Worm (Caenorhabditis elegans) whole organism, late embryonic: Measurements from ENCODE around the gene clec-42.

Source experiments
- C08G9.2 ChIP-seq: sonication (generic microtip); optimal IDR thresholded peaks from 2 replicates; lab custom pipeline; 2016; ENCODE audit warnings: mild to moderate bottlenecking, missing genetic modification characterization, moderate library complexity, missing compliant biosample characterization
- C38D4.7 ChIP-seq: fragments of 200-800 bp; sonication (Bioruptor generic); optimal IDR thresholded peaks from 2 replicates; lab custom pipeline; 2018; ENCODE audit warnings: mild to moderate bottlenecking, missing genetic modification characterization, moderate library complexity, missing compliant biosample characterization
- K02D7.2 ChIP-seq: sonication (generic microtip); optimal IDR thresholded peaks from 2 replicates; lab custom pipeline; 2017; ENCODE audit warnings: mild to moderate bottlenecking, missing genetic modification characterization, missing compliant biosample characterization
- K09A11.1 ChIP-seq: sonication (generic microtip); optimal IDR thresholded peaks from 2 replicates; lab custom pipeline; 2017; ENCODE audit warnings: antibody characterized with exemption, mild to moderate bottlenecking, missing genetic modification characterization, missing compliant biosample characterization; ENCODE audit not compliant: insufficient read depth
- T23F11.4 ChIP-seq: fragments of 200-800 bp; sonication (Bioruptor generic); optimal IDR thresholded peaks from 2 replicates; lab custom pipeline; 2018; ENCODE audit warnings: mild to moderate bottlenecking, missing genetic modification characterization, missing compliant biosample characterization
- Y22D7AL.16 ChIP-seq: sonication (generic microtip); optimal IDR thresholded peaks from 2 replicates; lab custom pipeline; 2016; ENCODE audit warnings: missing genetic modification characterization, missing compliant biosample characterization
- ahr-1 ChIP-seq: sonication (generic microtip); optimal IDR thresholded peaks from 2 replicates; lab custom pipeline; 2016; ENCODE audit warnings: missing genetic modification characterization, missing compliant biosample characterization
- ama-1 ChIP-seq: fragments of 150-350 bp; optimal IDR thresholded peaks from 2 replicates; lab custom pipeline; 2014
- ceh-30 ChIP-seq: fragments of 150-350 bp; optimal IDR thresholded peaks from 2 replicates; lab custom pipeline; 2014; ENCODE audit warnings: missing biosample characterization, missing genetic modification characterization
- ceh-45 ChIP-seq: fragments of 200-800 bp; sonication (Bioruptor generic); IDR thresholded peaks from 2 replicates; pipeline ENCODE4 v1.3.6; 2022; ENCODE audit warnings: missing genetic modification reagents, missing genetic modification characterization, missing compliant biosample characterization
- che-1 ChIP-seq: sonication (generic microtip); optimal IDR thresholded peaks from 2 replicates; lab custom pipeline; 2016; ENCODE audit warnings: mild to moderate bottlenecking, missing genetic modification characterization, missing compliant biosample characterization
- dmd-4 ChIP-seq: sonication (generic microtip); optimal IDR thresholded peaks from 2 replicates; lab custom pipeline; 2016; ENCODE audit warnings: borderline replicate concordance, missing genetic modification characterization, missing compliant biosample characterization
- dve-1 ChIP-seq: sonication (generic microtip); optimal IDR thresholded peaks from 2 replicates; lab custom pipeline; 2017; ENCODE audit warnings: antibody characterized with exemption, mild to moderate bottlenecking, missing genetic modification characterization, missing compliant biosample characterization
- elt-2 ChIP-seq: sonication (generic microtip); optimal IDR thresholded peaks from 2 replicates; lab custom pipeline; 2016; ENCODE audit warnings: missing genetic modification reagents, missing genetic modification characterization, missing compliant biosample characterization
- ets-4 ChIP-seq: sonication (generic microtip); optimal IDR thresholded peaks from 2 replicates; lab custom pipeline; 2016; ENCODE audit warnings: missing genetic modification characterization, missing compliant biosample characterization
- eyg-1 ChIP-seq: sonication (generic microtip); optimal IDR thresholded peaks from 2 replicates; lab custom pipeline; 2016; ENCODE audit warnings: missing genotype, missing genetic modification characterization, missing compliant biosample characterization
- fax-1 ChIP-seq: sonication (generic microtip); optimal IDR thresholded peaks from 2 replicates; lab custom pipeline; 2016; ENCODE audit warnings: missing genotype, missing genetic modification characterization, missing compliant biosample characterization
- fkh-6 ChIP-seq: sonication (generic microtip); optimal IDR thresholded peaks from 2 replicates; lab custom pipeline; 2016; ENCODE audit warnings: missing genetic modification characterization, missing compliant biosample characterization
- hlh-30 ChIP-seq: sonication (generic microtip); optimal IDR thresholded peaks from 2 replicates; lab custom pipeline; 2017; ENCODE audit warnings: antibody characterized with exemption, missing genetic modification characterization, missing compliant biosample characterization; ENCODE audit not compliant: insufficient read depth
- lin-11 ChIP-seq: fragments of 200-800 bp; sonication (Bioruptor generic); optimal IDR thresholded peaks from 2 replicates; lab custom pipeline; 2018; ENCODE audit warnings: mild to moderate bottlenecking, missing genetic modification characterization, missing compliant biosample characterization
- mec-3 ChIP-seq: sonication (generic microtip); optimal IDR thresholded peaks from 2 replicates; lab custom pipeline; 2016; ENCODE audit warnings: borderline replicate concordance, missing genetic modification characterization, missing compliant biosample characterization
- nhr-11 ChIP-seq: fragments of 150-350 bp; optimal IDR thresholded peaks from 2 replicates; lab custom pipeline; 2014; ENCODE audit warnings: missing biosample characterization, missing genetic modification characterization
- odd-2 ChIP-seq: sonication (generic microtip); optimal IDR thresholded peaks from 2 replicates; lab custom pipeline; 2017; ENCODE audit warnings: antibody characterized with exemption, mild to moderate bottlenecking, missing genetic modification characterization, missing compliant biosample characterization
- pax-1 ChIP-seq: fragments of 150-350 bp; optimal IDR thresholded peaks from 2 replicates; lab custom pipeline; 2014; ENCODE audit warnings: missing biosample characterization, missing genetic modification characterization
- pha-2 ChIP-seq: sonication (generic microtip); optimal IDR thresholded peaks from 2 replicates; lab custom pipeline; 2017; ENCODE audit warnings: mild to moderate bottlenecking, missing genetic modification characterization, missing compliant biosample characterization
- rnt-1 ChIP-seq: sonication (generic microtip); optimal IDR thresholded peaks from 2 replicates; lab custom pipeline; 2016; ENCODE audit warnings: missing genetic modification characterization, missing compliant biosample characterization
- sdc-2 ChIP-seq: sonication (generic microtip); optimal IDR thresholded peaks from 2 replicates; lab custom pipeline; 2016; ENCODE audit warnings: missing genotype, missing genetic modification characterization, missing compliant biosample characterization
- syd-9 ChIP-seq: sonication (generic microtip); optimal IDR thresholded peaks from 2 replicates; lab custom pipeline; 2016; ENCODE audit warnings: mild to moderate bottlenecking, missing genetic modification characterization, moderate library complexity, missing compliant biosample characterization
- tbx-7 ChIP-seq: sonication (generic microtip); optimal IDR thresholded peaks from 2 replicates; lab custom pipeline; 2016; ENCODE audit warnings: missing genotype, missing genetic modification characterization, missing compliant biosample characterization
- ttx-3 ChIP-seq: sonication (generic microtip); optimal IDR thresholded peaks from 2 replicates; lab custom pipeline; 2016; ENCODE audit warnings: missing genetic modification reagents, missing genetic modification characterization, missing compliant biosample characterization
- unc-3 ChIP-seq, 2 experiments: fragments of 200-800 bp in 1 of 2; sonication (Bioruptor generic) in 1 of 2; sonication (generic microtip) in 1 of 2; conservative IDR thresholded peaks in 1 of 2; optimal IDR thresholded peaks in 1 of 2; 2 replicates each; pipeline versions ENCODE4 v1.3.6 to Lab custom; 2016 to 2022; ENCODE audit warnings: missing compliant biosample characterization in 2 of 2, missing genetic modification characterization in 2 of 2, missing genetic modification reagents in 1 of 2
- unc-42 ChIP-seq: sonication (generic microtip); optimal IDR thresholded peaks from 2 replicates; lab custom pipeline; 2016; ENCODE audit warnings: missing genotype, missing genetic modification characterization, missing compliant biosample characterization
- unc-86 ChIP-seq: sonication (generic microtip); optimal IDR thresholded peaks from 2 replicates; lab custom pipeline; 2016; ENCODE audit warnings: missing genetic modification characterization, missing compliant biosample characterization
- ztf-16 ChIP-seq: sonication (generic microtip); optimal IDR thresholded peaks from 2 replicates; lab custom pipeline; 2017; ENCODE audit warnings: missing genetic modification characterization, missing compliant biosample characterization

Gene clec-42

DNA sequence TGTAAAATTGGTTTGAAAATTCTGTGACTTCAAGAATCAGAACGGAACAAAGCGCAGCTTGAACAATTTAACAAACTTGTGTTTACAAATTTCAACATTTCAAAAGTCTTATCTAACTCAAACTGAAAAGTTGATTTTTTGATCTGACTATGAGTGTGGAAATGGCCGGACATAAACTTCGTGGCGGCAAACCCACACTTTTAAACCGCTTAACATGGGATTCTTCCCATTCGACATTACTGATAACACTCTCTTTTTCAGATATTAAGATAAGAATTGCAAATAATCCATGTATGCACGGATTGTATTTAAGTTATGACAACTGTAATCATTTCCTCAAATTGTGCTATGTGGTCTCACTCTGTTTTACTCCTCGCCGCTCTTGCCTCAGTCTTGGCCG lies at the start of gene clec-42:
Gene clec-42, plus strand, starts transcription at position 285 of the 400 bp plus-strand sequence.
- TF ChIP-seq che-1 (tag; lab: Kevin White, UChicago), result no peak
- TF ChIP-seq nhr-11 (tag; lab: Kevin White, UChicago), result no peak
- TF ChIP-seq odd-2 (tag; lab: Kevin White, UChicago), result no peak
- TF ChIP-seq T23F11.4 (GFP tag; lab: Kevin White, UChicago), result no peak
- TF ChIP-seq pha-2 (tag; lab: Kevin White, UChicago), result no peak
- TF ChIP-seq dmd-4, result no peak
- TF ChIP-seq pax-1 (tag; lab: Kevin White, UChicago), result no peak
- no peak for TF ChIP-seq K09A11.1 (tag; lab: Kevin White, UChicago)
- no peak for TF ChIP-seq hlh-30 (tag; lab: Kevin White, UChicago)
- TF ChIP-seq dve-1 (tag; lab: Kevin White, UChicago), result no peak
- no peak for TF ChIP-seq fkh-6 (tag; lab: Kevin White, UChicago)
- no peak for TF ChIP-seq ceh-30 (tag; lab: Kevin White, UChicago)
- TF ChIP-seq syd-9 (tag; lab: Kevin White, UChicago), result no peak
- TF ChIP-seq ets-4 (tag; lab: Kevin White, UChicago), result no peak

DNA sequence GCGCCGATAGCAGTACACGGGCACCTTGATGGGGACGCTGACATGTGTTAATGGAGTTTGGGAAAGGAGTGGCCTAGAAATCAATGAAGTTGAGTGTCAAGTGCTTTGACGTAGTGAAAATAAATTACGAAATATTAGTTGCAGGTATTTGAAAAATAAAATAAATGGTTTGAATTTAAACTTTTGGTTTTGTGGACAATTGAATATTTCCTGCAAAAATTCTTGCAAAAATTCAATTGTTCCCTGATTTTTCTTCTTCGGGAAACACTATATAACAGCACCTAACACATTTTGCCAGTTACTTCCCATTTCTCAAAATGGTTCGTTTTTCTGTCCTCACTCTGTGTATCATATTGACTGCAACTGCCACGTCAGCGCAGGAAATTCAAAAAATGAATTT lies 48.7 kb upstream of the clec-42 start, which contains the start of gene Y37H2A.13:
Gene Y37H2A.13, plus strand, starts transcription at position 301 of the 400 bp plus-strand sequence.
- TF ChIP-seq mec-3 (tag; lab: Kevin White, UChicago), result no peak
- no peak for TF ChIP-seq eyg-1 (tag; lab: Kevin White, UChicago)
- no peak for TF ChIP-seq rnt-1 (tag; lab: Kevin White, UChicago)
- TF ChIP-seq unc-3 (GFP tag; conservative IDR thresholded peaks at IDR 0.05; lab: Robert Waterston, UW), result no peak
- TF ChIP-seq unc-3 (tag; optimal IDR thresholded peaks at IDR 0.05; lab: Kevin White, UChicago), result no peak
- no peak for TF ChIP-seq tbx-7 (tag; lab: Kevin White, UChicago)
- TF ChIP-seq unc-42 (tag; lab: Kevin White, UChicago), result no peak
- no peak for TF ChIP-seq C08G9.2 (tag; lab: Kevin White, UChicago)
- no peak for TF ChIP-seq sdc-2 (tag; lab: Kevin White, UChicago)
- no peak for TF ChIP-seq ztf-16 (tag; lab: Kevin White, UChicago)
- no peak for TF ChIP-seq C38D4.7 (GFP tag; lab: Kevin White, UChicago)
- TF ChIP-seq lin-11 (tag; lab: Kevin White, UChicago), result no peak
- no peak for TF ChIP-seq fax-1 (tag; lab: Kevin White, UChicago)

DNA sequence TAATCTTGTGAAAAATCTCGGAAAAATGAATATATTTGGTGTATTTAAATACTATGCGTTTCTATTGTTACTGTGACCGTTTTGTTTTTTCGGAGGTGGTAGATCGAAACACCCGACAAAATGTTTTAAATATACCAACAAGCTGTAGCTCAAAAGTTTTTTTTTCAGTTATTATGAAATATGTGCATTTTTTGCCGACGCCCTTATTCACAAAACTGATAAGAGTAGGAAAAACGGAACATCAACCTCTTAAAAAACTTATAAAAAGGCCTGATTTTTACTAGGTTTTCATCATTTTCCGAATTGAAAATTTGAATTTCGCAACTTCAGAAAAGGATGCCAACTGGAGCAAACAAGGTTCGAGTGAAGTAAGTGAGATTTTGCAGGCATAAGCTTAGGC lies 47.8 kb upstream of the clec-42 start, which contains the start of gene Y37H2A.14:
Gene Y37H2A.14, plus strand, starts transcription at position 301 of the 400 bp plus-strand sequence.
- TF ChIP-seq eyg-1 (tag; lab: Kevin White, UChicago) (no peak), ttx-3 (no peak), K02D7.2 (tag; lab: Kevin White, UChicago) (no peak)
- TF ChIP-seq, all 69 proteins: peak for 0

- TF ChIP-seq Y22D7AL.16 (tag; lab: Kevin White, UChicago), result no peak
Observed at ce11 chrV:18144442-18144841, 46.8 kb upstream of the clec-42 start.

- TF ChIP-seq elt-2 (no peak), ama-1 (no peak), ahr-1 (tag; lab: Kevin White, UChicago) (no peak), unc-86 (tag; lab: Kevin White, UChicago) (no peak), ceh-45 (no peak)
Observed at ce11 chrV:18146077-18146476, 45.1 kb upstream of the clec-42 start, which contains the start of gene C14A6.3. Gene C14A6.3 (plus strand): TSS chrV:18146377.
